Fruit fly (Drosophila melanogaster): ENCODE results near the gene spn-A.

Gene spn-A

dm6 chr3R:30014977-30015514, 40.8 kb downstream of the spn-A start, which contains the start of gene CG7920 (continued):
- peak; percentile 54 for TF ChIP-seq CG2120 (GFP tag; optimal IDR thresholded peaks at IDR 0.05)
- TF ChIP-seq hb (GFP tag; IDR thresholded peaks at IDR 0.05; ENCODE audit: partially characterized antibody): peak; percentile 65; the same call in 1 of the 3 replicates
- TF ChIP-seq CG10274 (GFP tag; optimal IDR thresholded peaks at IDR 0.05): peak; percentile 16
- peak; percentile 76 for TF ChIP-seq knrl (GFP tag; IDR thresholded peaks at IDR 0.05; ENCODE audit: partially characterized antibody)
- TF ChIP-seq Vsx1 (GFP tag; optimal IDR thresholded peaks at IDR 0.05): no peak
- TF ChIP-seq HmgZ (tag; optimal IDR thresholded peaks at IDR 0.05): peak; percentile 68
- peak; percentile 8 for TF ChIP-seq unpg (GFP tag; optimal IDR thresholded peaks at IDR 0.05)
- TF ChIP-seq CG12236 (GFP tag; optimal IDR thresholded peaks at IDR 0.05): no peak
- peak; percentile 44 for TF ChIP-seq stwl (tag; optimal IDR thresholded peaks at IDR 0.05)
- no peak for TF ChIP-seq fru (optimal IDR thresholded peaks at IDR 0.05)
- TF ChIP-seq onecut (GFP tag; IDR thresholded peaks at IDR 0.05): no peak
- TF ChIP-seq Doc3 (GFP tag; IDR thresholded peaks at IDR 0.05; ENCODE audit: partially characterized antibody): peak; percentile 81
- peak; percentile 50; the same call in 1 of the 2 replicates for TF ChIP-seq Drgx (GFP tag; IDR thresholded peaks at IDR 0.05)
- TF ChIP-seq lilli (GFP tag; optimal IDR thresholded peaks at IDR 0.05): peak; percentile 22
- no peak; the same call in 1 of the 2 replicates for TF ChIP-seq vvl (GFP tag; IDR thresholded peaks at IDR 0.05)
- TF ChIP-seq Deaf1 (tag; optimal IDR thresholded peaks at IDR 0.05): peak; percentile 27
- 0 out of 2 replicates have a peak, but pooled peaks have one; percentile 21 for TF ChIP-seq crol (GFP tag; IDR thresholded peaks at IDR 0.05)
- TF ChIP-seq MBD-R2 (GFP tag; IDR thresholded peaks at IDR 0.05): peak; percentile 29; the same call in 1 of the 2 replicates
- TF ChIP-seq Atf6 (GFP tag; IDR thresholded peaks at IDR 0.05): no peak
- TF ChIP-seq Atf3 (GFP tag; optimal IDR thresholded peaks at IDR 0.05): no peak
- TF ChIP-seq CoRest (tag; optimal IDR thresholded peaks at IDR 0.05): peak; percentile 34
- peak; percentile 79 for TF ChIP-seq Bgb (GFP tag; IDR thresholded peaks at IDR 0.05; ENCODE audit: partially characterized antibody)
- peak; percentile 49 for TF ChIP-seq lab (GFP tag; optimal IDR thresholded peaks at IDR 0.05)
- TF ChIP-seq chif (GFP tag; optimal IDR thresholded peaks at IDR 0.05): no peak
- TF ChIP-seq CG15269 (tag; optimal IDR thresholded peaks at IDR 0.05): peak; percentile 10
- TF ChIP-seq CG8924 (tag; optimal IDR thresholded peaks at IDR 0.05): peak; percentile 8
- TF ChIP-seq CG14710 (tag; optimal IDR thresholded peaks at IDR 0.05): peak; percentile 39
- TF ChIP-seq CG12769 (tag; optimal IDR thresholded peaks at IDR 0.05): peak; percentile 52
- TF ChIP-seq caup (GFP tag; optimal IDR thresholded peaks at IDR 0.05; ENCODE audit: severe bottlenecking): peak; percentile 52
- peak; percentile 46 for TF ChIP-seq CG3281 (GFP tag; optimal IDR thresholded peaks at IDR 0.05)
- TF ChIP-seq bbx (GFP tag; IDR thresholded peaks at IDR 0.05; ENCODE audit: partially characterized antibody): peak; percentile 61
- TF ChIP-seq Hr51 (GFP tag; optimal IDR thresholded peaks at IDR 0.05): no peak
- peak; percentile 75 for TF ChIP-seq vnd (GFP tag; IDR thresholded peaks at IDR 0.05; ENCODE audit: partially characterized antibody)
- TF ChIP-seq Med (GFP tag): peak; percentile 83
- no peak for TF ChIP-seq danr (GFP tag; IDR thresholded peaks at IDR 0.05)
- TF ChIP-seq CG4730 (GFP tag; IDR thresholded peaks at IDR 0.05): no peak
- TF ChIP-seq CG34422 (GFP tag; IDR thresholded peaks at IDR 0.05): peak; percentile 55; the same call in 2 of the 3 replicates
- TF ChIP-seq CG18262 (tag; optimal IDR thresholded peaks at IDR 0.05): peak; percentile 51
- TF ChIP-seq CG11247 (GFP tag; IDR thresholded peaks at IDR 0.05): 0 out of 2 replicates have a peak, but pooled peaks have one; percentile 6
- TF ChIP-seq zfh2 (GFP tag; optimal IDR thresholded peaks at IDR 0.05): peak; percentile 51
- TF ChIP-seq CG18599 (GFP tag; optimal IDR thresholded peaks at IDR 0.05): peak; percentile 71
- TF ChIP-seq NFAT (GFP tag; IDR thresholded peaks at IDR 0.05): peak; percentile 12; the same call in 1 of the 2 replicates
- TF ChIP-seq CG10979 (tag; optimal IDR thresholded peaks at IDR 0.05): peak; percentile 0
- TF ChIP-seq gsb-n (tag; optimal IDR thresholded peaks at IDR 0.05): no peak
- TF ChIP-seq Dek (tag; optimal IDR thresholded peaks at IDR 0.05): peak; percentile 22
- peak; percentile 59 for TF ChIP-seq CG13894 (tag; optimal IDR thresholded peaks at IDR 0.05)
- TF ChIP-seq Mad (GFP tag; optimal IDR thresholded peaks at IDR 0.05): no peak
- 0 out of 3 replicates have a peak, but pooled peaks have one; percentile 16 for TF ChIP-seq CG2889 (GFP tag; IDR thresholded peaks at IDR 0.05)
